Fruit fly (Drosophila melanogaster) whole organism, embryonic: ENCODE measurements around the gene CG43760.

Source experiments
- Antp ChIP-seq: fragments of 200-800 bp; sonication (Bioruptor generic); optimal IDR thresholded peaks from 3 replicates; lab custom pipeline; 2016; ENCODE audit warnings: missing biosample characterization, missing genetic modification characterization
- BtbVII ChIP-seq: fragments of 200-800 bp; sonication (Bioruptor generic); optimal IDR thresholded peaks from 3 replicates; lab custom pipeline; 2017; ENCODE audit warnings: missing biosample characterization, mild to moderate bottlenecking, missing genetic modification characterization
- CG12236 ChIP-seq: fragments of 200-800 bp; sonication (Bioruptor generic); optimal IDR thresholded peaks from 2 replicates; lab custom pipeline; 2016; ENCODE audit warnings: missing biosample characterization, missing genetic modification characterization
- CG13624 ChIP-seq: fragments of 200-800 bp; sonication (Bioruptor generic); optimal IDR thresholded peaks from 2 replicates; lab custom pipeline; 2016; ENCODE audit warnings: missing biosample characterization, missing genetic modification characterization
- CG16863 ChIP-seq: fragments of 200-800 bp; sonication (Bioruptor generic); optimal IDR thresholded peaks from 3 replicates; lab custom pipeline; 2016; ENCODE audit warnings: missing biosample characterization, missing genetic modification characterization
- CG18599 ChIP-seq: fragments of 200-800 bp; sonication (Bioruptor generic); optimal IDR thresholded peaks from 3 replicates; lab custom pipeline; 2017; ENCODE audit warnings: missing biosample characterization, missing genetic modification characterization, mild to moderate bottlenecking, moderate library complexity, missing genetic modification reagents
- CG2129 ChIP-seq: fragments of 200-800 bp; sonication (Bioruptor generic); IDR thresholded peaks from 2 replicates; pipeline ENCODE4 v1.3.6; 2022; ENCODE audit warnings: missing biosample characterization, missing genetic modification characterization; ENCODE audit not compliant: partially characterized antibody
- CG2712 ChIP-seq: fragments of 200-800 bp; optimal IDR thresholded peaks from 3 replicates; lab custom pipeline; 2019; ENCODE audit warnings: missing biosample characterization, mild to moderate bottlenecking, missing genetic modification characterization, moderate library complexity
- CG31224 ChIP-seq: fragments of 200-800 bp; sonication (Bioruptor generic); IDR thresholded peaks from 2 replicates; pipeline ENCODE4 v1.3.6; 2022; ENCODE audit warnings: missing biosample characterization, missing genetic modification characterization
- CG34376 ChIP-seq: fragments of 200-800 bp; sonication (Bioruptor generic); optimal IDR thresholded peaks from 2 replicates; lab custom pipeline; 2018; ENCODE audit warnings: missing biosample characterization, mild to moderate bottlenecking, missing genetic modification characterization
- CG4404 ChIP-seq: fragments of 200-800 bp; sonication (Bioruptor generic); IDR thresholded peaks from 2 replicates; pipeline ENCODE4 v1.3.6; 2022; ENCODE audit warnings: missing biosample characterization, missing genetic modification characterization
- CG6854 ChIP-seq: fragments of 200-800 bp; sonication (Bioruptor generic); optimal IDR thresholded peaks from 3 replicates; lab custom pipeline; 2017; ENCODE audit warnings: missing biosample characterization, mild to moderate bottlenecking, missing genetic modification characterization
- CG7271 ChIP-seq: fragments of 200-800 bp; sonication (Bioruptor generic); optimal IDR thresholded peaks from 2 replicates; lab custom pipeline; 2018; ENCODE audit warnings: missing biosample characterization, mild to moderate bottlenecking, missing genetic modification characterization, moderate library complexity
- CG8290 ChIP-seq, 3 experiments: fragments of 200-800 bp; sonication (Bioruptor generic); optimal IDR thresholded peaks; 2 replicates each; lab custom pipeline; 2016 to 2019; ENCODE audit warnings: missing biosample characterization in 3 of 3, missing genetic modification characterization in 3 of 3, mild to moderate bottlenecking in 2 of 3, moderate library complexity in 1 of 3
- CrebB ChIP-seq: fragments of 200-800 bp; sonication (Bioruptor generic); optimal IDR thresholded peaks from 3 replicates; lab custom pipeline; 2018; ENCODE audit warnings: missing biosample characterization, mild to moderate bottlenecking, missing genetic modification characterization
- Dref ChIP-seq: fragments of 200-800 bp; sonication (Bioruptor generic); IDR thresholded peaks from 2 replicates; pipeline ENCODE4 v1.3.6; 2022; ENCODE audit warnings: missing biosample characterization, missing genetic modification characterization
- E2f2 ChIP-seq: fragments of 200-800 bp; sonication (Bioruptor generic); IDR thresholded peaks from 2 replicates; pipeline ENCODE4 v1.3.6; 2022; ENCODE audit warnings: missing biosample characterization, missing genetic modification characterization
- GATAe ChIP-seq: fragments of 200-800 bp; sonication (Bioruptor generic); conservative IDR thresholded peaks from 2 replicates; pipeline ENCODE4 v1.3.6; 2022; ENCODE audit warnings: missing biosample characterization, missing genetic modification characterization
- H2.0 ChIP-seq: fragments of 200-800 bp; sonication (Bioruptor generic); IDR thresholded peaks from 2 replicates; pipeline ENCODE4 v1.3.6; 2022; ENCODE audit warnings: missing biosample characterization, missing genetic modification characterization
- HmgZ ChIP-seq: fragments of 200-800 bp; sonication (Bioruptor generic); optimal IDR thresholded peaks from 2 replicates; lab custom pipeline; 2018; ENCODE audit warnings: missing biosample characterization, mild to moderate bottlenecking, missing genetic modification characterization
- Hr51 ChIP-seq, 2 experiments: fragments of 200-800 bp; sonication (Bioruptor generic); optimal IDR thresholded peaks; 2 replicates in 1 of 2; 3 replicates in 1 of 2; lab custom pipeline; 2016 to 2018; ENCODE audit warnings: missing biosample characterization in 2 of 2, missing genetic modification characterization in 2 of 2, mild to moderate bottlenecking in 1 of 2, moderate library complexity in 1 of 2
- Hsf ChIP-seq: fragments of 200-800 bp; sonication (Bioruptor generic); optimal IDR thresholded peaks from 3 replicates; lab custom pipeline; 2016; ENCODE audit warnings: missing biosample characterization, missing genetic modification characterization
- Jarid2 ChIP-seq: fragments of 200-800 bp; sonication (Bioruptor generic); optimal IDR thresholded peaks from 3 replicates; lab custom pipeline; 2017; ENCODE audit warnings: mild to moderate bottlenecking, missing biosample characterization, missing genetic modification reagents, missing genetic modification characterization
- Myb ChIP-seq: fragments of 200-800 bp; sonication (Bioruptor generic); optimal IDR thresholded peaks from 2 replicates; lab custom pipeline; 2016; ENCODE audit warnings: missing biosample characterization, missing genetic modification characterization
- NC2α ChIP-seq: fragments of 200-800 bp; sonication (Bioruptor generic); optimal IDR thresholded peaks from 2 replicates; lab custom pipeline; 2016; ENCODE audit warnings: missing biosample characterization, missing genetic modification characterization
- Optix ChIP-seq: fragments of 200-800 bp; sonication (Bioruptor generic); IDR thresholded peaks from 3 replicates; pipeline ENCODE4 v1.3.6; 2022; ENCODE audit warnings: missing biosample characterization, missing genetic modification characterization
- PHDP ChIP-seq: fragments of 200-800 bp; sonication (Bioruptor generic); optimal IDR thresholded peaks from 3 replicates; lab custom pipeline; 2018; ENCODE audit warnings: missing biosample characterization, mild to moderate bottlenecking, missing genetic modification characterization, moderate library complexity
- Rx ChIP-seq: fragments of 200-800 bp; sonication (Bioruptor generic); IDR thresholded peaks from 2 replicates; pipeline ENCODE4 v1.3.6; 2022; ENCODE audit warnings: missing biosample characterization, missing genetic modification characterization
- Scr ChIP-seq: fragments of 200-800 bp; sonication (Bioruptor generic); IDR thresholded peaks from 2 replicates; pipeline ENCODE4 v1.3.6; 2022; ENCODE audit warnings: missing biosample characterization, missing genetic modification characterization; ENCODE audit not compliant: partially characterized antibody
- Side ChIP-seq: fragments of 200-800 bp; sonication (Bioruptor generic); optimal IDR thresholded peaks from 2 replicates; lab custom pipeline; 2016; ENCODE audit warnings: missing biosample characterization, missing genetic modification characterization
- Sry-β ChIP-seq: fragments of 200-800 bp; sonication (Bioruptor generic); optimal IDR thresholded peaks from 2 replicates; lab custom pipeline; 2018; ENCODE audit warnings: missing biosample characterization, mild to moderate bottlenecking, missing genetic modification characterization, moderate library complexity
- Sry-δ ChIP-seq: fragments of 200-800 bp; sonication (Bioruptor generic); optimal IDR thresholded peaks from 2 replicates; lab custom pipeline; 2016; ENCODE audit warnings: missing biosample characterization, missing genetic modification characterization
- Taf1 ChIP-seq: fragments of 200-800 bp; sonication (Bioruptor generic); IDR thresholded peaks from 2 replicates; pipeline ENCODE4 v1.3.6; 2022; ENCODE audit warnings: missing biosample characterization, missing genetic modification characterization
- amos ChIP-seq: fragments of 200-800 bp; sonication (Bioruptor generic); IDR thresholded peaks from 2 replicates; pipeline ENCODE4 v1.3.6; 2022; ENCODE audit warnings: missing biosample characterization, missing genetic modification characterization; ENCODE audit not compliant: partially characterized antibody
- ase ChIP-seq: fragments of 200-800 bp; sonication (Bioruptor generic); IDR thresholded peaks from 3 replicates; pipeline ENCODE4 v1.3.6; 2022; ENCODE audit warnings: missing biosample characterization, missing genetic modification characterization
- br ChIP-seq: fragments of >200 bp; optimal IDR thresholded peaks from 2 replicates; lab custom pipeline; 2017
- cas ChIP-seq: fragments of 200-800 bp; sonication (Bioruptor generic); IDR thresholded peaks from 2 replicates; pipeline ENCODE4 v1.3.6; 2022; ENCODE audit warnings: missing biosample characterization, missing genetic modification characterization
- chn ChIP-seq: fragments of 200-800 bp; sonication (Bioruptor generic); optimal IDR thresholded peaks from 2 replicates; lab custom pipeline; 2016; ENCODE audit warnings: missing biosample characterization, missing genetic modification characterization
- ci ChIP-seq: fragments of 200-800 bp; sonication (Bioruptor generic); IDR thresholded peaks from 3 replicates; pipeline ENCODE4 v1.3.6; 2022; ENCODE audit warnings: missing biosample characterization, missing genetic modification characterization
- croc ChIP-seq: fragments of 200-800 bp; sonication (Bioruptor generic); conservative IDR thresholded peaks from 3 replicates; pipeline ENCODE4 v1.3.6; 2022; ENCODE audit warnings: missing biosample characterization, missing genetic modification characterization
- dpn ChIP-seq, 2 experiments: fragments of 200-800 bp; sonication (Bioruptor generic); optimal IDR thresholded peaks; 3 replicates each; lab custom pipeline; 2016; ENCODE audit warnings: missing biosample characterization in 2 of 2, missing genetic modification characterization in 2 of 2
- grau ChIP-seq: fragments of 200-800 bp; optimal IDR thresholded peaks from 3 replicates; lab custom pipeline; 2019; ENCODE audit warnings: missing biosample characterization, mild to moderate bottlenecking, missing genetic modification characterization, moderate library complexity
- gro ChIP-seq: fragments of 200-800 bp; sonication (Bioruptor generic); optimal IDR thresholded peaks from 2 replicates; lab custom pipeline; 2016; ENCODE audit warnings: missing biosample characterization, missing genetic modification characterization
- jing ChIP-seq: fragments of 200-800 bp; sonication (Bioruptor generic); optimal IDR thresholded peaks from 2 replicates; lab custom pipeline; 2018; ENCODE audit warnings: missing biosample characterization, mild to moderate bottlenecking, missing genetic modification characterization
- jumu ChIP-seq: fragments of 200-800 bp; sonication (Bioruptor generic); optimal IDR thresholded peaks from 3 replicates; lab custom pipeline; 2016; ENCODE audit warnings: missing biosample characterization, missing genetic modification characterization
- ken ChIP-seq: fragments of 200-800 bp; sonication (Bioruptor generic); IDR thresholded peaks from 3 replicates; pipeline ENCODE4 v1.3.6; 2022; ENCODE audit warnings: missing biosample characterization, missing genetic modification characterization
- pho ChIP-seq: fragments of 200-800 bp; sonication (Bioruptor generic); optimal IDR thresholded peaks from 2 replicates; lab custom pipeline; 2016; ENCODE audit warnings: missing biosample characterization, missing genetic modification characterization
- pum ChIP-seq: fragments of 200-800 bp; sonication (Bioruptor generic); optimal IDR thresholded peaks from 2 replicates; lab custom pipeline; 2016; ENCODE audit warnings: missing biosample characterization, missing genetic modification characterization
- seq ChIP-seq: fragments of 200-800 bp; sonication (Bioruptor generic); IDR thresholded peaks from 2 replicates; pipeline ENCODE4 v1.3.6; 2022; ENCODE audit warnings: missing biosample characterization, missing genetic modification characterization
- toy ChIP-seq: fragments of 200-800 bp; sonication (Bioruptor generic); IDR thresholded peaks from 2 replicates; pipeline ENCODE4 v1.3.6; 2022; ENCODE audit warnings: missing biosample characterization, missing genetic modification characterization
- vnd ChIP-seq: fragments of 200-800 bp; sonication (Bioruptor generic); IDR thresholded peaks from 3 replicates; pipeline ENCODE4 v1.3.6; 2022; ENCODE audit warnings: missing biosample characterization, missing genetic modification characterization; ENCODE audit not compliant: partially characterized antibody

CG43760 gene

dm6 chr2L:15762466-15762865 lies 14.2 kb downstream of the CG43760 start, which contains the start of gene Gli (continued):
- 0 out of 3 replicates have a peak, but pooled peaks have one; percentile 22 for TF ChIP-seq Optix (GFP tag; lab: Robert Waterston, UW)
- TF ChIP-seq CG34376 (GFP tag; lab: Kevin White, UChicago), result peak; percentile 75
- peak; percentile 40 for TF ChIP-seq PHDP (tag; lab: Kevin White, UChicago)
- TF ChIP-seq CG2129, result no peak
- no peak for TF ChIP-seq chn (GFP tag; lab: Kevin White, UChicago)
- TF ChIP-seq dpn (GFP tag; optimal IDR thresholded peaks at IDR 0.05; lab: Kevin White, UChicago), result peak in 1 of 2 experiments; percentile 58
- TF ChIP-seq HmgZ (tag; lab: Kevin White, UChicago), result peak; percentile 68
- TF ChIP-seq Sry-β, result no peak
- TF ChIP-seq CG31224 (GFP tag; lab: Robert Waterston, UW), result no peak
- peak; percentile 99 for TF ChIP-seq Jarid2 (GFP tag; lab: Kevin White, UChicago)
- no peak for TF ChIP-seq jumu (GFP tag; lab: Kevin White, UChicago)
- peak; percentile 82 for TF ChIP-seq ci (GFP tag; lab: Robert Waterston, UW)
- peak; percentile 60 for TF ChIP-seq Myb
- no peak for TF ChIP-seq croc (GFP tag; lab: Robert Waterston, UW)
- peak; percentile 54; the same call in 1 of the 3 replicates for TF ChIP-seq ken (GFP tag; lab: Robert Waterston, UW)
- TF ChIP-seq Side (GFP tag; lab: Kevin White, UChicago), result peak; percentile 61
- TF ChIP-seq jing (GFP tag; lab: Kevin White, UChicago), result no peak
- peak; percentile 46 for TF ChIP-seq E2f2
- peak; percentile 27 for TF ChIP-seq CG13624 (GFP tag; lab: Kevin White, UChicago)
- TF ChIP-seq pho (GFP tag; lab: Kevin White, UChicago), result no peak
- peak; percentile 58 for TF ChIP-seq BtbVII (GFP tag; lab: Kevin White, UChicago)
- TF ChIP-seq grau, result peak; percentile 13
- peak; percentile 65 for TF ChIP-seq CrebB (tag; lab: Kevin White, UChicago)
- 0 out of 2 replicates have a peak, but pooled peaks have one; percentile 33 for TF ChIP-seq Dref (GFP tag; lab: Robert Waterston, UW)
- TF ChIP-seq NC2α (GFP tag; lab: Kevin White, UChicago), result no peak
- TF ChIP-seq GATAe (GFP tag; lab: Robert Waterston, UW), result no peak
- no peak for TF ChIP-seq Sry-δ
- peak; percentile 60 for TF ChIP-seq amos (GFP tag; lab: Robert Waterston, UW)
- no peak for TF ChIP-seq CG12236 (GFP tag; lab: Kevin White, UChicago)
- no peak for TF ChIP-seq Taf1 (GFP tag; lab: Robert Waterston, UW)
- no peak; the same call in 2 of the 3 replicates for TF ChIP-seq ase (GFP tag; lab: Robert Waterston, UW)
- TF ChIP-seq H2.0, result peak; percentile 7; the same call in 1 of the 2 replicates
- TF ChIP-seq CG6854 (GFP tag; lab: Kevin White, UChicago), result peak; percentile 28
- TF ChIP-seq CG8290 (GFP tag; optimal IDR thresholded peaks at IDR 0.05; lab: Kevin White, UChicago), result no peak
- TF ChIP-seq CG8290 (tag; optimal IDR thresholded peaks at IDR 0.05; lab: Kevin White, UChicago), result peak in 1 of 2 experiments; percentile 85
- TF ChIP-seq br (lab: Kevin White, UChicago), result no peak
- no peak for TF ChIP-seq CG18599 (GFP tag; lab: Kevin White, UChicago)
- TF ChIP-seq CG7271 (tag; lab: Kevin White, UChicago), result no peak
- TF ChIP-seq CG2712, result peak; percentile 4
- no peak for TF ChIP-seq CG16863 (GFP tag; lab: Kevin White, UChicago)
- TF ChIP-seq Scr (GFP tag; lab: Robert Waterston, UW), result peak; percentile 48; the same call in 1 of the 2 replicates
- no peak for TF ChIP-seq cas
- peak; percentile 9 for TF ChIP-seq pum (GFP tag; lab: Kevin White, UChicago)
- no peak for TF ChIP-seq Hr51 (GFP tag; optimal IDR thresholded peaks at IDR 0.05; lab: Kevin White, UChicago)
- TF ChIP-seq toy, result no peak
- TF ChIP-seq vnd, result 0 out of 3 replicates have a peak, but pooled peaks have one; percentile 11
- TF ChIP-seq Hsf (GFP tag; lab: Kevin White, UChicago), result no peak
- TF ChIP-seq CG4404 (GFP tag; lab: Robert Waterston, UW), result no peak
- 0 out of 2 replicates have a peak, but pooled peaks have one; percentile 14 for TF ChIP-seq Rx (GFP tag; lab: Robert Waterston, UW)
- TF ChIP-seq gro, result peak; percentile 64
- peak; percentile 32 for TF ChIP-seq Antp (GFP tag; lab: Kevin White, UChicago)
- peak; percentile 50; the same call in 1 of the 2 replicates for TF ChIP-seq seq
